Worm (Caenorhabditis elegans): Measurements from ENCODE around the gene gpn-1.

Gene gpn-1

DNA sequence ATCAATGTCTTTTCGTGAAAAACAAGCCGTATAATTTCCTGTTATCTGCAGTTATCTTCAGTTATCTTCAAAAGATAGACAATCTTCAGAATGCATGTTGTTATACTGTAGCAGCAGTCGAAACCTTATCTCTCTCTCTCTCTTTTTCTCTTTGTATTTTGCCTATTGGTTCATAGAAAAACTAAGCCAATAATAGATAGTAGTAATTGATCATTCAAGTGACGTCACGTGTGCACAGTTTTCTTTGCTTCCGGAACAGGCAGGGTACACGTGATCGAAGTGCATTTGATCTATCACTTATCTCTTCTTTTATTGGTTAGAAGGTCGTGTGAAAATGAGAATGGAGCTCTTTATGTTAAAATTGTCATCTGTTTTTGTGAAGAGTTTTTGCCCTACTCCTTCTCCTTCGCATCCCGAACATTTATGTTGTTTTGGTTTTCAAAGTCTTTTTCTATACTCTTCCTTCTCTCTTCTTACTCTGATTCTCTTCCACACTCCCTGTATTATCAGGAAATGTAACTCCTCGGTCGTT is 23.2 kb downstream of the gpn-1 start (continued):
- TF ChIP-seq fkh-10 (GFP tag; optimal IDR thresholded peaks at IDR 0.05), result no peak

DNA sequence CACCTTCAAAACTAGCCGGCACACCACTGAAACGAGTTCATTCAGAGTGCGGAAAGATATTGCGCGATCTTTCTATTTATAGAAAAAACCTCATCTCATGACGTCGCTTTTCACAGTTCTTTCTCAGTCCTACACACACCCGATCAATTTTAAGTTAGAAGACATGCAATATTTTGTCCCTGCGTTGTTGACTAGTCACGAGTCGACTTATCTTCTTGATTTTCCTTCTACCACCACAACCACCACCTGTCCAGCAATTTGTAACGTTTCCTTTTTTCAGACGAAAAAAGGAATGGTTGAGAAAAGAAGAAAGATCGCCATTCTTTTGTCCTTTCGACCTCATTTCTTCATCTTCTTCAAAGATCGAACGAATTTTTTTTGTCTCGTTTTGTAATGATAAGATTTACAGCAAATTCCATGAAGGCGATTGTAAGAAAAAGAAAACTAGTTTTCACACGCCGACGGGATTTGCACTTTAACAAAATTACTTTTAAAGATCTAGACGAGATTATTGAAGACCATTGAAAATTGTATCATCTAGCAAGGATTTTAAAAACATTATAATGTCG is 24.7 kb downstream of the gpn-1 start:
- TF ChIP-seq nhr-23 (tag; optimal IDR thresholded peaks at IDR 0.05), result peak; percentile 62
- no peak for TF ChIP-seq tbx-2 (tag; optimal IDR thresholded peaks at IDR 0.05)
- TF ChIP-seq ZK546.5 (tag; optimal IDR thresholded peaks at IDR 0.05), result no peak
- peak; percentile 49 for TF ChIP-seq nhr-25 (tag; optimal IDR thresholded peaks at IDR 0.05)
- TF ChIP-seq nhr-28 (tag; optimal IDR thresholded peaks at IDR 0.05), result no peak
- TF ChIP-seq egl-27 (tag; optimal IDR thresholded peaks at IDR 0.05), result no peak
- no peak for TF ChIP-seq fkh-10 (GFP tag; optimal IDR thresholded peaks at IDR 0.05)
- TF ChIP-seq pha-4 (tag; optimal IDR thresholded peaks at IDR 0.05), result no peak
- no peak for TF ChIP-seq zag-1 (tag; optimal IDR thresholded peaks at IDR 0.05)
- TF ChIP-seq nhr-43 (tag; optimal IDR thresholded peaks at IDR 0.05; ENCODE audit: poor library complexity, severe bottlenecking), result peak; percentile 78
- no peak for TF ChIP-seq unc-39 (tag; optimal IDR thresholded peaks at IDR 0.05)

DNA sequence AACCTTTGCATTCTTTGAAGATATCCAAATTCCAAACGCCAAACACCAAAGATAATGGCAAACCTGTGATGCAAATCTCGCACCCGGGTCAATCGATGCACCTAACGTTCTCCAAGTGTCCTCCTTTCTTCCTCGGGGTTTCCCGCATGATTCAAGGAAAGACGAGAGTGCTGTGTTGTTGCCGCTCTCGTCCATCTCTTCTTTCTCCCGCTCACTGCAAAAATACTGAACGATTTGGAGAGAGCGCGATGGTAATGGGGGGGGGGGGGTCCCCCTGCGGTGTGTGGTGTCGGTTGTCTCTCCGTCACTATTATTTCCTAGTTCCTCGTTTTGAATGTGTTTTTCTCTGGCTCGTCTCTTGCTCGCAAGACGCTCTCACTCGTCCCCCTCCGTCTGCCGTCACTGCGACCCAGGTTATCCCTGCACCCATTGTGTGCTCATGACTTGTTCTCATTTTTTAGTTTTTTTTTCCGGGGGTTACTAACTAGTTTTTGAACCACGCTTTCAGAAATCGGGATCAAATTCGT is 25.9 kb downstream of the gpn-1 start:
- peak; percentile 84 for TF ChIP-seq snpc-4 (tag; optimal IDR thresholded peaks at IDR 0.05)
- no peak for TF ChIP-seq ztf-4 (tag; optimal IDR thresholded peaks at IDR 0.05)
- TF ChIP-seq lsy-12 (tag; optimal IDR thresholded peaks at IDR 0.05), result peak; percentile 48
- TF ChIP-seq egl-27 (tag; optimal IDR thresholded peaks at IDR 0.05), result peak; percentile 93
- no peak for TF ChIP-seq nhr-77 (tag; optimal IDR thresholded peaks at IDR 0.05)
- no peak for TF ChIP-seq nhr-25 (tag; optimal IDR thresholded peaks at IDR 0.05)
- TF ChIP-seq ama-1 (optimal IDR thresholded peaks at IDR 0.05), result peak; percentile 61
- TF ChIP-seq ceh-28 (tag; optimal IDR thresholded peaks at IDR 0.05), result peak; percentile 77
- peak; percentile 61 for TF ChIP-seq elt-2 (tag; optimal IDR thresholded peaks at IDR 0.05)
- no peak for TF ChIP-seq nhr-12 (tag; optimal IDR thresholded peaks at IDR 0.05)
- TF ChIP-seq jun-1 (tag; optimal IDR thresholded peaks at IDR 0.05), result peak; percentile 90
- no peak for TF ChIP-seq zag-1 (tag; optimal IDR thresholded peaks at IDR 0.05)
- peak; percentile 79 for TF ChIP-seq hmg-11 (tag; optimal IDR thresholded peaks at IDR 0.05)
- peak; percentile 47 for TF ChIP-seq R02D3.7 (tag; optimal IDR thresholded peaks at IDR 0.05)
- TF ChIP-seq fkh-2 (tag; optimal IDR thresholded peaks at IDR 0.05), result no peak
- peak; percentile 88 for TF ChIP-seq pha-4 (tag; optimal IDR thresholded peaks at IDR 0.05)
- no peak for TF ChIP-seq nhr-28 (tag; optimal IDR thresholded peaks at IDR 0.05)
- no peak for TF ChIP-seq ceh-16 (tag; optimal IDR thresholded peaks at IDR 0.05)
- TF ChIP-seq egl-5 (tag; optimal IDR thresholded peaks at IDR 0.05), result peak; percentile 65
- peak; percentile 77 for TF ChIP-seq nhr-23 (tag; optimal IDR thresholded peaks at IDR 0.05)
- no peak for TF ChIP-seq eor-1 (tag; optimal IDR thresholded peaks at IDR 0.05)
- peak; percentile 44 for TF ChIP-seq tbx-2 (tag; optimal IDR thresholded peaks at IDR 0.05)
- TF ChIP-seq skn-1 (tag; optimal IDR thresholded peaks at IDR 0.05), result peak; percentile 58
- peak; percentile 86 for TF ChIP-seq nfya-1 (tag; optimal IDR thresholded peaks at IDR 0.05; ENCODE audit: insufficient read depth)
- peak; percentile 49 for TF ChIP-seq lin-15B (tag; optimal IDR thresholded peaks at IDR 0.05)
- TF ChIP-seq fos-1 (tag; optimal IDR thresholded peaks at IDR 0.05), result peak; percentile 16
- peak; percentile 51 for TF ChIP-seq elt-1 (tag; optimal IDR thresholded peaks at IDR 0.05)
- TF ChIP-seq unc-39 (tag; optimal IDR thresholded peaks at IDR 0.05), result no peak
- peak; percentile 83 for TF ChIP-seq nhr-11 (tag; optimal IDR thresholded peaks at IDR 0.05)
- TF ChIP-seq nhr-67 (tag; optimal IDR thresholded peaks at IDR 0.05), result no peak
- peak; percentile 61 for TF ChIP-seq unc-62 (GFP tag; optimal IDR thresholded peaks at IDR 0.05)
- peak; percentile 59 for TF ChIP-seq pqm-1 (tag; optimal IDR thresholded peaks at IDR 0.05)
- no peak for TF ChIP-seq nhr-76 (tag; optimal IDR thresholded peaks at IDR 0.05)
- no peak for TF ChIP-seq ZK546.5 (tag; optimal IDR thresholded peaks at IDR 0.05)
- no peak for TF ChIP-seq mml-1 (tag; optimal IDR thresholded peaks at IDR 0.05)
- TF ChIP-seq fkh-10 (GFP tag; optimal IDR thresholded peaks at IDR 0.05), result peak; percentile 83
- TF ChIP-seq mdl-1 (tag; optimal IDR thresholded peaks at IDR 0.05), result peak; percentile 88
- peak; percentile 97 for TF ChIP-seq lin-39 (tag; optimal IDR thresholded peaks at IDR 0.05)
- TF ChIP-seq nhr-43 (tag; optimal IDR thresholded peaks at IDR 0.05; ENCODE audit: poor library complexity, severe bottlenecking), result peak; percentile 55
